Worm (Caenorhabditis elegans) whole organism, young adult: ENCODE data around the gene mai-1.

ENCODE experiments used
- B0035.1 ChIP-seq: sonication (generic microtip); optimal IDR thresholded peaks from 2 replicates; lab custom pipeline; 2016; ENCODE audit warnings: missing genetic modification characterization, mild to moderate bottlenecking, missing compliant biosample characterization, missing genotype, missing genetic modification reagents
- F10E7.11 ChIP-seq: sonication (generic microtip); optimal IDR thresholded peaks from 2 replicates; lab custom pipeline; 2017; ENCODE audit warnings: mild to moderate bottlenecking, missing genetic modification characterization, moderate library complexity, missing compliant biosample characterization
- F39B2.1 ChIP-seq: fragments of 200-800 bp; sonication (Bioruptor generic); IDR thresholded peaks from 2 replicates; pipeline ENCODE4 v1.3.6; 2022; ENCODE audit warnings: missing genetic modification reagents, missing genetic modification characterization, missing compliant biosample characterization
- F55B11.4 ChIP-seq: sonication (generic microtip); optimal IDR thresholded peaks from 2 replicates; lab custom pipeline; 2016; ENCODE audit warnings: missing compliant biosample characterization, missing genetic modification characterization, borderline replicate concordance; ENCODE audit not compliant: insufficient read depth
- F57A8.1 ChIP-seq: fragments of 200-800 bp; sonication (Bioruptor generic); optimal IDR thresholded peaks from 2 replicates; lab custom pipeline; 2018; ENCODE audit warnings: mild to moderate bottlenecking, missing genetic modification characterization, moderate library complexity, missing compliant biosample characterization
- T07F8.4 ChIP-seq: sonication (generic microtip); optimal IDR thresholded peaks from 2 replicates; lab custom pipeline; 2016; ENCODE audit warnings: mild to moderate bottlenecking, missing genetic modification characterization, moderate library complexity, missing compliant biosample characterization
- Y53F4B.3 ChIP-seq: fragments of 200-800 bp; sonication (Bioruptor generic); IDR thresholded peaks from 2 replicates; pipeline ENCODE4 v1.3.6; 2022; ENCODE audit warnings: missing genetic modification reagents, missing genetic modification characterization, missing compliant biosample characterization
- Y79H2A.3 ChIP-seq: fragments of 200-800 bp; sonication (Bioruptor generic); conservative IDR thresholded peaks from 2 replicates; pipeline ENCODE4 v1.3.6; 2022; ENCODE audit warnings: missing genetic modification reagents, missing genetic modification characterization, missing compliant biosample characterization
- Y95B8A.8 ChIP-seq: fragments of 200-800 bp; sonication (Bioruptor generic); IDR thresholded peaks from 2 replicates; pipeline ENCODE4 v1.3.6; 2022; ENCODE audit warnings: missing genetic modification reagents, missing genetic modification characterization, missing compliant biosample characterization
- ZK185.1 ChIP-seq: sonication (generic microtip); optimal IDR thresholded peaks from 2 replicates; lab custom pipeline; 2016; ENCODE audit warnings: mild to moderate bottlenecking, missing genetic modification characterization, missing compliant biosample characterization; ENCODE audit not compliant: poor library complexity, severe bottlenecking
- ama-1 ChIP-seq, 3 experiments: fragments of 150-350 bp in 1 of 3; sonication (generic microtip) in 2 of 3; optimal IDR thresholded peaks; 2 replicates each; lab custom pipeline; 2014 to 2018; ENCODE audit warnings: missing biosample characterization in 2 of 3, missing genetic modification characterization in 2 of 3, missing genetic modification reagents in 2 of 3
- aptf-2 ChIP-seq: fragments of 200-800 bp; sonication (Bioruptor generic); conservative IDR thresholded peaks from 2 replicates; pipeline ENCODE4 v1.3.6; 2022; ENCODE audit warnings: missing genetic modification reagents, missing genetic modification characterization, missing compliant biosample characterization
- atf-7 ChIP-seq: sonication (generic microtip); optimal IDR thresholded peaks from 2 replicates; lab custom pipeline; 2017; ENCODE audit warnings: mild to moderate bottlenecking, missing genetic modification characterization, missing compliant biosample characterization
- attf-3 ChIP-seq: fragments of 200-800 bp; sonication (Bioruptor generic); conservative IDR thresholded peaks from 2 replicates; pipeline ENCODE4 v1.3.6; 2022; ENCODE audit warnings: missing genetic modification reagents, missing genetic modification characterization, missing compliant biosample characterization
- bed-1 ChIP-seq: fragments of 200-800 bp; sonication (Bioruptor generic); IDR thresholded peaks from 2 replicates; pipeline ENCODE4 v1.3.6; 2022; ENCODE audit warnings: missing genetic modification reagents, missing genetic modification characterization, missing compliant biosample characterization
- cebp-1 ChIP-seq, 2 experiments: fragments of 200-800 bp in 1 of 2; sonication (Bioruptor generic) in 1 of 2; sonication (generic microtip) in 1 of 2; IDR thresholded peaks in 1 of 2; optimal IDR thresholded peaks in 1 of 2; 2 replicates each; pipeline versions ENCODE4 v1.3.6 to Lab custom; 2017 to 2022; ENCODE audit warnings: missing compliant biosample characterization in 2 of 2, missing genetic modification characterization in 2 of 2, mild to moderate bottlenecking in 1 of 2, missing genetic modification reagents in 1 of 2, moderate library complexity in 1 of 2
- ceh-100 ChIP-seq: fragments of 200-800 bp; sonication (Bioruptor generic); IDR thresholded peaks from 2 replicates; pipeline ENCODE4 v1.3.6; 2022; ENCODE audit warnings: missing genetic modification reagents, missing genetic modification characterization, missing compliant biosample characterization
- ceh-79 ChIP-seq: sonication (generic microtip); optimal IDR thresholded peaks from 2 replicates; lab custom pipeline; 2017; ENCODE audit warnings: mild to moderate bottlenecking, missing genetic modification characterization, missing compliant biosample characterization
- ceh-91 ChIP-seq: fragments of 200-800 bp; sonication (Bioruptor generic); IDR thresholded peaks from 2 replicates; pipeline ENCODE4 v1.3.6; 2022; ENCODE audit warnings: missing genetic modification reagents, missing genetic modification characterization, missing compliant biosample characterization
- fkh-3 ChIP-seq: sonication (generic microtip); optimal IDR thresholded peaks from 2 replicates; lab custom pipeline; 2016; ENCODE audit warnings: mild to moderate bottlenecking, missing genetic modification characterization, missing compliant biosample characterization
- him-1 ChIP-seq: sonication (generic microtip); optimal IDR thresholded peaks from 2 replicates; lab custom pipeline; 2016; ENCODE audit warnings: missing genotype, missing genetic modification reagents, missing genetic modification characterization, missing compliant biosample characterization
- hrde-1 ChIP-seq: sonication (generic microtip); optimal IDR thresholded peaks from 2 replicates; lab custom pipeline; 2016; ENCODE audit warnings: missing genetic modification characterization, mild to moderate bottlenecking, missing compliant biosample characterization, moderate library complexity, missing genotype, missing genetic modification reagents, borderline replicate concordance
- lag-1 ChIP-seq: fragments of 200-800 bp; sonication (Bioruptor generic); IDR thresholded peaks from 2 replicates; pipeline ENCODE4 v1.3.6; 2022; ENCODE audit warnings: missing genetic modification reagents, missing genetic modification characterization, missing compliant biosample characterization
- let-607 ChIP-seq, 2 experiments: fragments of 200-800 bp in 1 of 2; sonication (Bioruptor generic) in 1 of 2; sonication (generic microtip) in 1 of 2; optimal IDR thresholded peaks; 2 replicates each; lab custom pipeline; 2016 to 2018; ENCODE audit warnings: mild to moderate bottlenecking in 2 of 2, missing compliant biosample characterization in 2 of 2, missing genetic modification characterization in 2 of 2, moderate library complexity in 2 of 2, missing genotype in 1 of 2
- lin-40 ChIP-seq: sonication (generic microtip); optimal IDR thresholded peaks from 2 replicates; lab custom pipeline; 2016; ENCODE audit warnings: missing genetic modification characterization, mild to moderate bottlenecking, missing compliant biosample characterization, missing genotype, missing genetic modification reagents
- lin-54 ChIP-seq: fragments of 200-800 bp; sonication (Bioruptor generic); optimal IDR thresholded peaks from 2 replicates; lab custom pipeline; 2018; ENCODE audit warnings: mild to moderate bottlenecking, missing genetic modification characterization, missing compliant biosample characterization
- lir-1 ChIP-seq: fragments of 200-800 bp; sonication (Bioruptor generic); conservative IDR thresholded peaks from 2 replicates; pipeline ENCODE4 v1.3.6; 2022; ENCODE audit warnings: missing genetic modification reagents, missing genetic modification characterization, missing compliant biosample characterization
- lsy-27 ChIP-seq: sonication (generic microtip); optimal IDR thresholded peaks from 2 replicates; lab custom pipeline; 2017; ENCODE audit warnings: missing genetic modification characterization, mild to moderate bottlenecking, missing compliant biosample characterization, antibody characterized with exemption, missing genotype, borderline replicate concordance; ENCODE audit not compliant: insufficient read depth
- madf-6 ChIP-seq: fragments of 200-800 bp; sonication (Bioruptor generic); IDR thresholded peaks from 2 replicates; pipeline ENCODE4 v1.3.6; 2022; ENCODE audit warnings: missing genetic modification reagents, missing genetic modification characterization, missing compliant biosample characterization
- mcd-1 ChIP-seq: fragments of 200-800 bp; sonication (Bioruptor generic); IDR thresholded peaks from 2 replicates; pipeline ENCODE4 v1.3.6; 2022; ENCODE audit warnings: missing genetic modification reagents, missing genetic modification characterization, missing compliant biosample characterization
- nfya-1 ChIP-seq: sonication (generic microtip); optimal IDR thresholded peaks from 2 replicates; lab custom pipeline; 2017; ENCODE audit warnings: antibody characterized with exemption, missing compliant biosample characterization, missing genetic modification characterization, borderline replicate concordance; ENCODE audit not compliant: insufficient read depth
- nhr-27 ChIP-seq: fragments of 200-800 bp; sonication (Bioruptor generic); optimal IDR thresholded peaks from 2 replicates; lab custom pipeline; 2018; ENCODE audit warnings: mild to moderate bottlenecking, missing genetic modification characterization, moderate library complexity, missing compliant biosample characterization
- nhr-80 ChIP-seq: sonication (generic microtip); optimal IDR thresholded peaks from 2 replicates; lab custom pipeline; 2016; ENCODE audit warnings: missing genetic modification characterization, missing compliant biosample characterization
- nhr-90 ChIP-seq: sonication (generic microtip); optimal IDR thresholded peaks from 2 replicates; lab custom pipeline; 2016; ENCODE audit warnings: missing genotype, mild to moderate bottlenecking, missing genetic modification characterization, missing compliant biosample characterization
- pha-4 ChIP-seq: fragments of 150-350 bp; sonication (generic microtip); optimal IDR thresholded peaks from 2 replicates; lab custom pipeline; 2014; ENCODE audit warnings: missing biosample characterization, missing genetic modification reagents, missing genetic modification characterization
- repo-1 ChIP-seq: sonication (generic microtip); optimal IDR thresholded peaks from 2 replicates; lab custom pipeline; 2017; ENCODE audit warnings: mild to moderate bottlenecking, missing genetic modification characterization, missing compliant biosample characterization
- sea-2 ChIP-seq: fragments of 200-800 bp; sonication (Bioruptor generic); IDR thresholded peaks from 2 replicates; pipeline ENCODE4 v1.3.6; 2022; ENCODE audit warnings: missing genetic modification characterization, missing compliant biosample characterization
- sptf-2 ChIP-seq: fragments of 200-800 bp; sonication (Bioruptor generic); optimal IDR thresholded peaks from 2 replicates; lab custom pipeline; 2018; ENCODE audit warnings: mild to moderate bottlenecking, missing genetic modification characterization, missing compliant biosample characterization
- tlf-1 ChIP-seq: fragments of 200-800 bp; sonication (Bioruptor generic); optimal IDR thresholded peaks from 2 replicates; lab custom pipeline; 2018; ENCODE audit warnings: mild to moderate bottlenecking, missing genetic modification characterization, missing compliant biosample characterization
- unc-130 ChIP-seq: sonication (generic microtip); optimal IDR thresholded peaks from 2 replicates; lab custom pipeline; 2016; ENCODE audit warnings: missing genetic modification reagents, missing genetic modification characterization, missing compliant biosample characterization
- unc-62 ChIP-seq: fragments of 150-350 bp; optimal IDR thresholded peaks from 2 replicates; lab custom pipeline; 2014; ENCODE audit warnings: missing biosample characterization, missing genetic modification reagents, missing genetic modification characterization
- zfh-2 ChIP-seq: fragments of 200-800 bp; sonication (Bioruptor generic); conservative IDR thresholded peaks from 2 replicates; pipeline ENCODE4 v1.3.6; 2022; ENCODE audit warnings: missing genetic modification reagents, missing genetic modification characterization, missing compliant biosample characterization
- ztf-22 ChIP-seq: fragments of 200-800 bp; sonication (Bioruptor generic); optimal IDR thresholded peaks from 2 replicates; lab custom pipeline; 2018; ENCODE audit warnings: mild to moderate bottlenecking, missing genetic modification characterization, moderate library complexity, missing compliant biosample characterization
- ztf-25 ChIP-seq: fragments of 200-800 bp; sonication (Bioruptor generic); IDR thresholded peaks from 2 replicates; pipeline ENCODE4 v1.3.6; 2022; ENCODE audit warnings: missing genetic modification reagents, missing genetic modification characterization, missing compliant biosample characterization
- ztf-3 ChIP-seq: fragments of 200-800 bp; sonication (Bioruptor generic); optimal IDR thresholded peaks from 2 replicates; lab custom pipeline; 2018; ENCODE audit warnings: mild to moderate bottlenecking, missing genetic modification characterization, missing compliant biosample characterization
- ztf-6 ChIP-seq: fragments of 200-800 bp; sonication (Bioruptor generic); IDR thresholded peaks from 2 replicates; pipeline ENCODE4 v1.3.6; 2022; ENCODE audit warnings: missing genetic modification reagents, missing genetic modification characterization, missing compliant biosample characterization

mai-1 gene

ce11 chrX:3127626-3128142, 11.3 kb upstream of the mai-1 start:
- TF ChIP-seq mcd-1, result peak; percentile 82
- TF ChIP-seq zfh-2 (GFP tag; lab: Robert Waterston, UW), result peak; percentile 99
- peak; percentile 95 for TF ChIP-seq nhr-80
- peak; percentile 58; the same call in 1 of the 2 replicates for TF ChIP-seq cebp-1 (GFP tag; IDR thresholded peaks at IDR 0.05; lab: Robert Waterston, UW)
- TF ChIP-seq cebp-1 (tag; optimal IDR thresholded peaks at IDR 0.05; lab: Kevin White, UChicago), result peak; percentile 92
- peak; percentile 87 for TF ChIP-seq ztf-22 (GFP tag; lab: Kevin White, UChicago)
- no peak for TF ChIP-seq unc-130 (GFP tag; lab: Kevin White, UChicago)
- no peak for TF ChIP-seq Y53F4B.3 (GFP tag; lab: Robert Waterston, UW)
- TF ChIP-seq lsy-27 (tag; lab: Kevin White, UChicago), result no peak
- TF ChIP-seq nfya-1 (tag; lab: Kevin White, UChicago), result no peak
- TF ChIP-seq let-607 (tag; optimal IDR thresholded peaks at IDR 0.05; lab: Kevin White, UChicago), result peak; percentile 72 to 75
- no peak for TF ChIP-seq B0035.1
- no peak for TF ChIP-seq sea-2 (GFP tag; lab: Robert Waterston, UW)
- peak; percentile 61 for TF ChIP-seq ZK185.1 (tag; lab: Kevin White, UChicago)
- TF ChIP-seq atf-7 (tag; lab: Kevin White, UChicago), result peak; percentile 76
- peak; percentile 67 for TF ChIP-seq T07F8.4 (tag; lab: Kevin White, UChicago)
- peak; percentile 94 for TF ChIP-seq pha-4 (tag; lab: Kevin White, UChicago)
- no peak for TF ChIP-seq Y79H2A.3 (GFP tag; lab: Robert Waterston, UW)
- no peak for TF ChIP-seq him-1 (tag; lab: Kevin White, UChicago)
- TF ChIP-seq F10E7.11 (tag; lab: Kevin White, UChicago), result no peak
- peak; percentile 74 for TF ChIP-seq ztf-3
- TF ChIP-seq ceh-79 (tag; lab: Kevin White, UChicago), result peak; percentile 47
- TF ChIP-seq nhr-27 (tag; lab: Kevin White, UChicago), result peak; percentile 42
- no peak for TF ChIP-seq bed-1 (GFP tag; lab: Robert Waterston, UW)
- TF ChIP-seq Y95B8A.8 (GFP tag; lab: Robert Waterston, UW), result 0 out of 2 replicates have a peak, but pooled peaks have one; percentile 22
- peak; percentile 83 for TF ChIP-seq repo-1
- peak; percentile 99 for TF ChIP-seq lir-1 (GFP tag; lab: Robert Waterston, UW)
- TF ChIP-seq ztf-25, result no peak
- no peak for TF ChIP-seq ztf-6 (GFP tag; lab: Robert Waterston, UW)
- TF ChIP-seq tlf-1, result peak; percentile 56
- peak; percentile 93 for TF ChIP-seq lin-40 (tag; lab: Kevin White, UChicago)
- no peak for TF ChIP-seq madf-6 (GFP tag; lab: Robert Waterston, UW)
- TF ChIP-seq sptf-2, result no peak
- TF ChIP-seq attf-3, result 0 out of 2 replicates have a peak, but pooled peaks have one; percentile 30
- no peak for TF ChIP-seq ceh-91
- TF ChIP-seq lin-54 (GFP tag; lab: Kevin White, UChicago), result peak; percentile 54
- peak; percentile 33 for TF ChIP-seq unc-62 (GFP tag; lab: Kevin White, UChicago)
- no peak for TF ChIP-seq aptf-2 (GFP tag; lab: Robert Waterston, UW)
- TF ChIP-seq hrde-1, result no peak
- no peak for TF ChIP-seq F39B2.1 (GFP tag; lab: Robert Waterston, UW)
- TF ChIP-seq lag-1 (GFP tag; lab: Robert Waterston, UW), result no peak
- TF ChIP-seq fkh-3 (tag; lab: Kevin White, UChicago), result no peak
- TF ChIP-seq F55B11.4 (tag; lab: Kevin White, UChicago), result no peak
- TF ChIP-seq F57A8.1 (GFP tag; lab: Kevin White, UChicago), result no peak
- TF ChIP-seq ceh-100 (GFP tag; lab: Robert Waterston, UW), result no peak
- no peak for TF ChIP-seq ama-1 (optimal IDR thresholded peaks at IDR 0.05; lab: Kevin White, UChicago)
- no peak for TF ChIP-seq ama-1 (GFP tag; optimal IDR thresholded peaks at IDR 0.05; lab: Kevin White, UChicago)
- TF ChIP-seq nhr-90 (tag; lab: Kevin White, UChicago), result peak; percentile 65
